Fruit fly (Drosophila melanogaster) Kc167 (cell line): ENCODE data around the gene Src64B.

ENCODE experiments used
- Myc ChIP-seq: fragments of >200 bp; optimal IDR thresholded peaks from 2 replicates; lab custom pipeline; 2017; ENCODE audit warnings: missing external identifiers
- Sin3A ChIP-seq: fragments of >200 bp; optimal IDR thresholded peaks from 2 replicates; lab custom pipeline; 2018; ENCODE audit warnings: missing external identifiers
- h ChIP-seq: fragments of >200 bp; optimal IDR thresholded peaks from 3 replicates; lab custom pipeline; 2018; ENCODE audit warnings: missing external identifiers
- insv ChIP-seq: fragments of >200 bp; optimal IDR thresholded peaks from 3 replicates; lab custom pipeline; 2018; ENCODE audit warnings: missing external identifiers
- psq ChIP-seq: fragments of >200 bp; optimal IDR thresholded peaks from 2 replicates; lab custom pipeline; 2017; ENCODE audit warnings: missing external identifiers
- ttk ChIP-seq: sonication (Bioruptor generic); optimal IDR thresholded peaks from 2 replicates; lab custom pipeline; 2017; ENCODE audit warnings: missing external identifiers

The Src64B gene

DNA sequence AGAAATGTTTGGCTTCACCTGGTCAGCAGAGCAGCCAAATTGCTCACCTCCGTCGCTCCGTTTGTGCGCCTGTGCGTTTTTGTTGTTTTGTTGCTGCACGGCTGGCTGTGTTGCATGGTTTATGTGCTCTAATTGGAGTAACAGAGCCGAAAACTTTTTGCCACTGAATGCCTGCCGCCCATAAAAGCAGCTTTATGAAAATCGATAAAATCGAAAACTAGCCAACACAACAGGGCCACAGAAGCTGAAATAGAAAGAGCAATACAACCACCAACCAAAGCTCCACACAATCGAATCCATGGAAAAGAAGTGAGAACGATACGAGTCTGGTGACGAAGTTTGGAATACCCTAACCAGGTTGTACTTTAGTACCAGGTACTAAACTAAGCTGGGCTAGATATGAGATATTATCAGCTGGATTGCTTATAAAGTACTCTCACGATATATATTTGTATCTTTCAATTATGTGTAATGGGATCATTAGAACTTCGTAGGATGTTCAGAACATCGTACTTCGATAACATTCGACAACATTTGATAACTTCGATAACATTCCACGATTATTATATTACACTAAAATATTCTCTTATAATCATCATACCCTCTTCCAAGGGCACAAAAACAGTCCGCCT lies 7.0 kb downstream of the Src64B start:
- no peak for TF ChIP-seq insv (lab: Kevin White, UChicago)
- no peak for TF ChIP-seq ttk (lab: Kevin White, UChicago)
- TF ChIP-seq Sin3A = no peak
- no peak for TF ChIP-seq Myc (lab: Kevin White, UChicago)
- TF ChIP-seq h (lab: Kevin White, UChicago) = no peak
- no peak for TF ChIP-seq psq (lab: Kevin White, UChicago)

DNA sequence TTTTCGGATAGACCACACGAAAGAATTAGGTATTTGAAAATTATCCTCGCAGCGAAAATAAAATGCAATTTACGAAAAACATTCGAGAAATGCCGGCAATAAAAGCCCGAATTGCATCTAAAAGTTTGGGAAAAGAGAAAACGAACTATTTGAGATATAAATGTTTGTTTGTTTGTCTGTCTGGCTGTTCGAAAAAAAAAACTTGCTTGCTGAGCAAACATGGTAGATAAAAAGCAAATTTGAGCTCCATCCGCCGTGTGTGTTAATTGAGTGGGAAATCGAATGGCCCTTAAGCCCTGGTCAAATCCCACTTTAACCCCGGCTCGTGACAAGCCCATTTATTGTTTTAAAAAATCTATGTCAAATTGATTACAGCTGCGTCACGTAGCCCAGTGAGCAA lies 10.9 kb downstream of the Src64B start:
- TF ChIP-seq Myc (lab: Kevin White, UChicago) = no peak
- TF ChIP-seq insv (lab: Kevin White, UChicago) = no peak
- no peak for TF ChIP-seq Sin3A
- TF ChIP-seq h (lab: Kevin White, UChicago) = no peak
- TF ChIP-seq ttk (lab: Kevin White, UChicago) = no peak
- no peak for TF ChIP-seq psq (lab: Kevin White, UChicago)

DNA sequence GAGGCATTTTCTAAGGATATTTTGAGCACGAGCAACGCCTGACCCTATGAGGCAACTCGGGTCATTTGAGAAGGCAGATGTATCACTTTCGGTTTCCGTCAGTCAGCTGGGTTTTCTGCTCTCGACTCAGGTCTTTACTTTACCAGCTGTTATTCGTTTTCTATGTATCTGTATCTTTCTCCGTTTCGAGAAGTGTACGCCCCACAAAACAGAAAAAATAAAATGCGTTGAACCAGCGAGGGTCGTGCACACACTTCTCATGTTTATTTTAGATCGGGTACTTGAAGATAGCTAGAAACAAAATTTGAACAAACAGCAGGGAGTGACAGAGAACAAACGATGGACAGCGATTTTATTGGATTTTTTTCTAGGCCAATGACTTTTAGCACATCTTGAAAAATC lies 12.1 kb downstream of the Src64B start:
- TF ChIP-seq h (lab: Kevin White, UChicago) = no peak
- no peak for TF ChIP-seq ttk (lab: Kevin White, UChicago)
- TF ChIP-seq insv (lab: Kevin White, UChicago) = no peak
- no peak for TF ChIP-seq Myc (lab: Kevin White, UChicago)
- TF ChIP-seq psq (lab: Kevin White, UChicago) = no peak
- no peak for TF ChIP-seq Sin3A

DNA sequence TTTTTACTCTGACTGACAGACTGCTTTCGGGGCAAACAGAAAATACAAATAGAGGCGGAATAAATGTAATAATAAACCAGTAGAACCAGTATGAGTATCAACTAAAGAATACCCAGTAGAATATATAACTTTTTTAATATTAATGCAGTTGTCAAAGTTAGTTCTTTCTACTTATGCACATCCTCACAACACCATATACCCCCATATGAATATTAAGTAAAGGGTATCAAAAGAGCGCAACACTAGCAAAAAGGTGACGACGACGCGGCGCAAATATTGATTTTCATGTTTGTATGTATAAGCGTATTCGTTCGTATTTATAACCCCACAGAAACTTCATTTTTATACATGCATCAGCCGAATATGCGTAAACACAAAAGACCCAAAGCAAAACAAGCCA lies 12.9 kb downstream of the Src64B start:
- no peak for TF ChIP-seq insv (lab: Kevin White, UChicago)
- no peak for TF ChIP-seq ttk (lab: Kevin White, UChicago)
- no peak for TF ChIP-seq psq (lab: Kevin White, UChicago)
- no peak for TF ChIP-seq Myc (lab: Kevin White, UChicago)
- no peak for TF ChIP-seq Sin3A
- no peak for TF ChIP-seq h (lab: Kevin White, UChicago)

DNA sequence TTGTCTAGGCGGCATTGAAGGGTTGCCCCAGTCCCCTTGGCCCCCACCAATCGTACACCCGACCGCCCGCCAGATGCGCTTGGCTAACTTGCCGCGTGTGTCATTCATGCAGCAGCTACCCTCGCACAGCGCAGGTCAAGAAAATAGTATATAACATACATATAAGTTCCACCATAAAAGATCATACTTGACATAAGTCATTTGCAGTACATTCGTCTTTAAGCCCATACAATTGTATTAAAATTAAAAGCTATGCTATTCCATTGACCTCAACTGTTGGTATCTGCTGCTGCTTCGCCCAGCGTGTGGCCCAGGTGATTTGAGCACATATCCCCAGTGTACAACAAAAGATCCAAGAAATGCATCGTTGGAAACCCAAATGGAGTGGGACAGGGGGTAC lies 14.7 kb downstream of the Src64B start:
- TF ChIP-seq Sin3A (no peak), h (lab: Kevin White, UChicago) (no peak), ttk (lab: Kevin White, UChicago) (no peak), insv (lab: Kevin White, UChicago) (no peak)

DNA sequence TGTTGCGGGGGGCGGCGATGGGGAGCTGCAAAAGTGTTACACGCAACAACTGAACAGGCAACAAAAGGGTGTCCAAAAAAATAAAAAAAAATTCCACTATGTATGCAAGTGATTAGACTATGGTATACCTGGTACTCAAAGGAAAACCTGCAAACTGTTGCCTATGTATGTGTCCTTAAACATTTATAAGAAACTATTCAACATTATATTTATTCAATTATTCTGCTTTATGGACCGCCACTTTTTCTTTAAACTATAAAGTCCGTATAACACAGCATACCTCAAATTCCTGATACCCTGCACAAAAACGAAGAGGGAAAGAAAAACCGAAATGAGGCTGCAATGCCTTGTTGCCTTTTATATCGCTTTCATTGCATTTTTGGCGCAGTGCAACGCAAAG lies 18.3 kb downstream of the Src64B start:
- TF ChIP-seq insv (lab: Kevin White, UChicago) (no peak), Myc (lab: Kevin White, UChicago) (no peak), ttk (lab: Kevin White, UChicago) (no peak), Sin3A (no peak), h (lab: Kevin White, UChicago) (no peak), psq (lab: Kevin White, UChicago) (no peak)

DNA sequence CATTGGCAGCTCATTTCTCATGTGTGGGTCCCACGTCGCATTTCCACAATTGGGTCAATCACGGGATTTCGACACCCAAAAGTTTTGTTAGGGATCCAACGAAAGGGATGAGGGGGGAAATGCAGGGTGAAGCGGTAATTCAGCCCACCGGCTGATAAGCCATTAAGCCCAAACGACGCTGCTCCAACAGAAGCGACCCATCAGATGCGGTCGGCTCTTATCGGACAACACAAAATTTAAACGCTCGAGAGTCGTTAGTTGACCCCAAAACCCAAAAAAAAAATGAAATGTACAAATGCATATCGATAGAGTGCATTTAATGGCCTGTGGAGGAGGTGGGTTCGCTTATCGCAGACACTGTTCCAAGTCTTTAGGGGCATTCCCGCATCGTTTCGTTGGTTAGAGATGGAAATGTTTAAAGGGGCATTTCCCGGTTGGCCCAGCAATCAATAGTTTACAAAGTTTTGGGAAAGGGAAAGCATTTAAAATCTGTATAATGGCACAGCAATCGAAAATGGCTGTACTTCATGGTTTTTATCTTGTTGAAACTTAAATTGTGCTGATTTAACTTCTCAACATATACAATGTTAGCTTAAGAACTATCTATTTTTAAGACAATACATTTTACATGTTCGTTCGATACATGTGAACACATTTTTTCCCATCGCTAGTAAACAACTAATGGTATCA lies 19.1 kb downstream of the Src64B start:
- no peak for TF ChIP-seq h (lab: Kevin White, UChicago)
- no peak for TF ChIP-seq Myc (lab: Kevin White, UChicago)
- no peak for TF ChIP-seq insv (lab: Kevin White, UChicago)
- TF ChIP-seq psq (lab: Kevin White, UChicago) = no peak
- no peak for TF ChIP-seq Sin3A
- TF ChIP-seq ttk (lab: Kevin White, UChicago) = no peak

DNA sequence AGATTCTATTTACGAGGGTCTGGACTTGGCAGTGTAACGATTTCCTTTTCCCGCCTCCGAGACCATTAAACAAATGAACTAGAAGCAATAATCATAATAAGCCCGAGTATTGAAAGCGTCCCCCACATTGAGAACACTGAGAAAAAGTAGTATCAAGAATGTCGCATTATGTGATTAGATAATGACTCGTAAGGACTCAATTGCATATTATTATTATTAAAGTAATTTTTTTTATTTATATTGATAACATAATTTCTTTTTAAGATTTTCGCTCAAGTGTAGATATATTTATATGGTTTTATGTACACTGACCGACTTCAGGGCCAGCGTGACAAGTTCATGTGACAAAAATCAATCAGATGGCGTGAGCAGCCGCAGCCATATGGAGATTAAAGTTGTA lies 22.6 kb downstream of the Src64B start:
- TF ChIP-seq psq (lab: Kevin White, UChicago) (no peak), ttk (lab: Kevin White, UChicago) (no peak), Sin3A (no peak)

DNA sequence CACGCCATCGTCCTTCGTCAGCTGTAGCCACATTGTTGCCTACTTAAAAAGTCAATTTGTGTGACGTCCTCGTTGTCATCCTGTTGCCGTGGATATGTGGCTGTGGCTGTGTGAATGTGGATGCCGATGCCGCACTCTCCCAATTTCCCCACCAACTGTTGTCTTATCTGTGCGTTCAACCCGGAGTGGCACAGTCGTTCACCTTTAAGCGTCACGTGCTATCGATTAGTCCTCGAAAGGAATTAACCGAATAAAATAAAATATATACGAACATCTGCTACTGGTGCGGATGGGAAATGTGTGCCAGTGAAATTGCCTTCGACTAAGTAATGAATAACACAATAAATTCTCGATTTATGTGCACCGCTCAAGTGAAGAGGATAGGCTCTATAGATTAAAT lies 23.7 kb downstream of the Src64B start:
- TF ChIP-seq Myc (lab: Kevin White, UChicago) = no peak
- TF ChIP-seq psq (lab: Kevin White, UChicago) = no peak
- TF ChIP-seq Sin3A = no peak

DNA sequence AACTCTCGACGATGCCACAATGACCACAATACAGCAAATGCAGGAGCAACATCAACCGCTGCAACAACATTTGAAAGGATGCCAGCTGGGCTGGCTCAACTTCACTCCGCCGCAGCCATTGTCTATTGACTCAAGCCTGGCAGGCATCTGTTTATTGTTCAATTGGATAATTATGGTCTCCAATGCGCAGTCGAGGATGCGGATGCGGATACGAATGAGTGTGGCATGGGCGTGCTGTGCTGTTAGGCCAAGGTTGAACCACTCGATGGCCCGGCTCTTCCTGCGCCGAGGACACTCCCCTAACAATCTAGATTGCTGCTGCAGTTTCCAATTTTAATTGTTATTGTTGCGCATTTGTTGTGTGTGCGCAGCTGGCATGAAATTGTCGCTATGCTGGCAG lies 26.2 kb downstream of the Src64B start:
- TF ChIP-seq Sin3A = no peak
- no peak for TF ChIP-seq psq (lab: Kevin White, UChicago)
- TF ChIP-seq Myc (lab: Kevin White, UChicago) = no peak
- no peak for TF ChIP-seq insv (lab: Kevin White, UChicago)
- no peak for TF ChIP-seq h (lab: Kevin White, UChicago)
- no peak for TF ChIP-seq ttk (lab: Kevin White, UChicago)

DNA sequence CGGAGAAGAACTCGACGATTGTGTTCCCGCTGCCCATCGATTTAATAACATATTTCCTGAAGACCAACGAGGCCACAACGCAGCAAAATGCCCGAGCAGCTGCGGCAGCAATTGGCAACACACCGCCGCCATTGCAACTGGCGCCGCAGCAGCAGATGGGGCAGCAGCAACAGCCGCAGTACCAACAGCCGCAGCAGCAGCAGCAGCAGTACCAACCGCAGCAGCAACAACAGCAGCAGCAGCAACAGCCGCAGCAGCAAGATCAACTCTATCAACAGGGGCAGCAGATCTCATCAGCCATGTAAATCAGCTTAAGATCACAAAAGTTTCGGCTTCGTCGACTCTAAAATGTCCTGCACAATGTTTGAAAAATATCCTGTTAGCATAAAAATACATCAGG lies 35.9 kb downstream of the Src64B start:
- no peak for TF ChIP-seq psq (lab: Kevin White, UChicago)
- no peak for TF ChIP-seq Myc (lab: Kevin White, UChicago)
- no peak for TF ChIP-seq ttk (lab: Kevin White, UChicago)

DNA sequence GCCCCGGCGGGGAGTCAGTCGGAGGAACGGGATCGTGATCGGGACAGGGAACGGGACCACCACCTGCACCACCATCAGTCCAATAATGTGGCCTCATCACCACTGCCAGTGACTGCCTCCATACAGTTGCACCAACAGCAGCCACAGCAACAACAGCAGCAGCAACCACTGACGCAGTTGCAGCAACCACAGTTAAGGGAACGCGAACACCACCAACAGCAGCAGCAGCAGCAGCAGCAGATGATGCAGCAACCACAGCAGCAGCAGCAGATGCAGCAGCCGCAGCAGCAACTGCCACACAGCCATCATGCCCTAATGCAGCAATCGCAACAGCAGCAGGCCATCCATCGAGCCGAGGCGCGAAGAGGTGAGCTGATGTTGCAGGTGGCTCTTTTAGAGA lies 50.6 kb downstream of the Src64B start:
- no peak for TF ChIP-seq ttk (lab: Kevin White, UChicago)
- no peak for TF ChIP-seq Sin3A
- no peak for TF ChIP-seq psq (lab: Kevin White, UChicago)

DNA sequence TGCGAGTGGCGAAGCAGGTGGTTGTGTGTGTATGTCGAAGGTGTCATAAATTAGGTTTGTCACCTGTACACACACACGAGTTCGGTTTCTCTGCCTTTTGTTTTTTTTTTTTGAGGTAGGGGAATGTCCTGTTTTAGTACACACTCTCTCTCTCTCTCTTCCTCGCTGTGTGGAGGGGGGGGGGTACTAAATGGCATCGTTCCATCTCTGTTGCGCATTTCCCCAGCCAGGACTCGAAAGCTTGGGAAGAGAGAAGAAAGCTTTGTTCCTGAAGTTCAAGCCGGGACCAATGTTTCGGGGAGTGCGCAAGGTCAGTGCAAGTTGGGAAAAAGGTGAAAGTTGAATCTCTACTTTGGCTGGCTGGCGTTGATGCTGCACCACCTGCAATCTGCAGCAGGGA lies 51.6 kb downstream of the Src64B start:
- TF ChIP-seq h (lab: Kevin White, UChicago) (no peak), psq (lab: Kevin White, UChicago) (no peak), insv (lab: Kevin White, UChicago) (no peak), Sin3A (no peak), ttk (lab: Kevin White, UChicago) (no peak), Myc (lab: Kevin White, UChicago) (no peak)
